Fruit fly (Drosophila melanogaster): ENCODE data around the gene Pus7.

The Pus7 gene

DNA sequence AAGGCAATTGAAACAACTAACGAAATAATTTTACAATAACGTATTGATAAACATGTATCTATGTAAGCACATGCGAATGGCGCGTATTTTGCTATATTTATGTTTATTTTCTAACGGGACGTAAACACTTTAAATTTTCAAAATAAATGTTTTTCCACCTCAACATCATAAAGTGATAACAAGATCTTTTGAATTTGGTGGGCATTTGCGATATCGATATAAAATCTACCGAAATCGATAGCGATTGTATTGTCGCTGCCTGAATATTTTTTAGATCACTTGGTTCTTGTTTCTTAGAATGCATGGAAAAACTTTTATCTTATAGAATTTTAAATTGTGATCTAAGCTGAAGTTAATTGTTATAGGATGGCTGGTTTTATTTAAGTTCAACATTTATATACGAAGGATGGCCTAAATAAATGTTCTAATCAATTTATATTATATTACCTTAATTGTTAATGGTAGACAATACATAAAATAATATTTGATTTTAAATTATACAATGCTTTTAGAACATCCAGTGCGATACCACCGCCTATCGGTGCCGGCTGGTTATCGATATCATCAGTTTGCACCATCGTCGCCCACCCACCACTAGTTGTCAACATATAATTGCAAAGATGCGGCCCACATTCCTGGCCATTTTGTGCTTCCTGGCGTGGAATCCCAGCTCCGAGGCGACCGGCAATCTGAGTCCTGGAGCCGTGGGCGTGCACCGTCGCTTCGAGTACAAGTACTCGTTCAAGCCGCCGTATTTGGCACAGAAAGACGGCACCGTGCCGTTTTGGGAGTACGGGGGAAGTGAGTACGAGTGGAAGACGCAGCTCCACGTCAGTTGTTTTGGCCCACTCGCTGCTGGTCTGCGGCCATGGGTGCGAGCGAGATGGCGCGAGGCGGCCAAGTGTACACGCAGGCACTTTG lies 24.8 kb downstream of the Pus7 start, which contains the start of gene ergic53 (continued):
- no peak for TF ChIP-seq CG1024 (GFP tag; IDR thresholded peaks at IDR 0.05)
- TF ChIP-seq CG9932 (GFP tag; IDR thresholded peaks at IDR 0.05) = no peak
- no peak for TF ChIP-seq CG1233 (GFP tag; optimal IDR thresholded peaks at IDR 0.05)
- no peak for TF ChIP-seq Dad (GFP tag; optimal IDR thresholded peaks at IDR 0.05)
- TF ChIP-seq CG4360 (GFP tag; IDR thresholded peaks at IDR 0.05) = no peak
- peak; percentile 70; the same call in 2 of the 3 replicates for TF ChIP-seq CG14860 (GFP tag; IDR thresholded peaks at IDR 0.05; ENCODE audit: partially characterized antibody)
- no peak for TF ChIP-seq CG10209 (GFP tag; optimal IDR thresholded peaks at IDR 0.05)
- TF ChIP-seq sisA (GFP tag; IDR thresholded peaks at IDR 0.05) = no peak
- no peak for TF ChIP-seq CG3407 (GFP tag; optimal IDR thresholded peaks at IDR 0.05)
- TF ChIP-seq Side (GFP tag; optimal IDR thresholded peaks at IDR 0.05) = no peak
- TF ChIP-seq lmd (GFP tag; IDR thresholded peaks at IDR 0.05) = no peak
- no peak for TF ChIP-seq cg (GFP tag; optimal IDR thresholded peaks at IDR 0.05)
- TF ChIP-seq CG10147 (GFP tag; optimal IDR thresholded peaks at IDR 0.05) = no peak
- TF ChIP-seq TFAM (GFP tag; optimal IDR thresholded peaks at IDR 0.05) = no peak
- no peak for TF ChIP-seq CG2202 (tag; optimal IDR thresholded peaks at IDR 0.05)
- no peak for TF ChIP-seq CG2875 (GFP tag; optimal IDR thresholded peaks at IDR 0.05)
- TF ChIP-seq croc (GFP tag; conservative IDR thresholded peaks at IDR 0.05) = no peak
- no peak for TF ChIP-seq z (GFP tag; IDR thresholded peaks at IDR 0.05)
- TF ChIP-seq Lhr (GFP tag; optimal IDR thresholded peaks at IDR 0.05) = no peak
- peak; percentile 80 for TF ChIP-seq tna (GFP tag; IDR thresholded peaks at IDR 0.05; ENCODE audit: partially characterized antibody)
- no peak for TF ChIP-seq CG17359 (tag; optimal IDR thresholded peaks at IDR 0.05)
- no peak for TF ChIP-seq Mrtf (GFP tag; IDR thresholded peaks at IDR 0.05)
- TF ChIP-seq CG1603 (tag; optimal IDR thresholded peaks at IDR 0.05) = no peak
- no peak for TF ChIP-seq CG12744 (GFP tag; optimal IDR thresholded peaks at IDR 0.05)
- TF ChIP-seq gsb-n (tag; optimal IDR thresholded peaks at IDR 0.05) = no peak
- TF ChIP-seq CHES-1-like (GFP tag; optimal IDR thresholded peaks at IDR 0.05) = peak; percentile 58
- TF ChIP-seq CG9797 (GFP tag; optimal IDR thresholded peaks at IDR 0.05) = peak; percentile 31
- peak; percentile 41 for TF ChIP-seq Adf1 (GFP tag; IDR thresholded peaks at IDR 0.05)
- TF ChIP-seq so (GFP tag; IDR thresholded peaks at IDR 0.05) = no peak
- TF ChIP-seq yki (optimal IDR thresholded peaks at IDR 0.05) = no peak
- no peak for TF ChIP-seq sqz (GFP tag; optimal IDR thresholded peaks at IDR 0.05)
- TF ChIP-seq CG13296 (GFP tag; optimal IDR thresholded peaks at IDR 0.05) = no peak
- TF ChIP-seq Stat92E (GFP tag; optimal IDR thresholded peaks at IDR 0.05) = peak in 1 of 3 experiments; percentile 52
- no peak for TF ChIP-seq sr (GFP tag; IDR thresholded peaks at IDR 0.05)
- no peak for TF ChIP-seq CG3838 (GFP tag; optimal IDR thresholded peaks at IDR 0.05)
- no peak for TF ChIP-seq stc (GFP tag; IDR thresholded peaks at IDR 0.05)
- no peak for TF ChIP-seq kni (GFP tag; optimal IDR thresholded peaks at IDR 0.05)
- no peak for TF ChIP-seq CG4707 (GFP tag; optimal IDR thresholded peaks at IDR 0.05)
- TF ChIP-seq Rx (GFP tag; IDR thresholded peaks at IDR 0.05) = no peak
- TF ChIP-seq CG7556 (GFP tag; optimal IDR thresholded peaks at IDR 0.05) = no peak
- TF ChIP-seq Taf1 (GFP tag; IDR thresholded peaks at IDR 0.05) = no peak
- peak; percentile 72 for TF ChIP-seq Opbp (GFP tag; IDR thresholded peaks at IDR 0.05; ENCODE audit: partially characterized antibody)
- no peak for TF ChIP-seq CG6765 (GFP tag; optimal IDR thresholded peaks at IDR 0.05)
- TF ChIP-seq CG14965 (GFP tag; optimal IDR thresholded peaks at IDR 0.05; ENCODE audit: borderline replicate concordance) = no peak
- TF ChIP-seq Bdp1 (GFP tag; optimal IDR thresholded peaks at IDR 0.05) = no peak
- no peak for TF ChIP-seq CG11247 (GFP tag; IDR thresholded peaks at IDR 0.05)
- peak; percentile 30 for TF ChIP-seq trem (tag; optimal IDR thresholded peaks at IDR 0.05)
- TF ChIP-seq eve (GFP tag; optimal IDR thresholded peaks at IDR 0.05) = no peak
- TF ChIP-seq ab (GFP tag; optimal IDR thresholded peaks at IDR 0.05) = no peak

All from whole organism, embryonic.